Fruit fly (Drosophila melanogaster) whole organism: ENCODE measurements around the gene egh.

ENCODE experiments used
- CG8478 ChIP-seq: fragments of >200 bp; optimal IDR thresholded peaks from 2 replicates; lab custom pipeline; 2018; ENCODE audit warnings: inconsistent platforms
- Dll ChIP-seq: fragments of >200 bp; optimal IDR thresholded peaks from 2 replicates; lab custom pipeline; 2017
- EcR ChIP-seq, 2 experiments: fragments of >200 bp; optimal IDR thresholded peaks; 2 replicates each; lab custom pipeline; 2017; ENCODE audit warnings: missing biosample characterization in 2 of 2, missing genetic modification characterization in 2 of 2, missing genetic modification reagents in 2 of 2
- pan ChIP-seq: fragments of >200 bp; optimal IDR thresholded peaks from 2 replicates; lab custom pipeline; 2017
- psq ChIP-seq: fragments of >200 bp; optimal IDR thresholded peaks from 2 replicates; lab custom pipeline; 2017
- usp ChIP-seq: fragments of >200 bp; optimal IDR thresholded peaks from 2 replicates; lab custom pipeline; 2017; ENCODE audit warnings: missing biosample characterization, missing genetic modification characterization, mixed read lengths

The egh gene

DNA sequence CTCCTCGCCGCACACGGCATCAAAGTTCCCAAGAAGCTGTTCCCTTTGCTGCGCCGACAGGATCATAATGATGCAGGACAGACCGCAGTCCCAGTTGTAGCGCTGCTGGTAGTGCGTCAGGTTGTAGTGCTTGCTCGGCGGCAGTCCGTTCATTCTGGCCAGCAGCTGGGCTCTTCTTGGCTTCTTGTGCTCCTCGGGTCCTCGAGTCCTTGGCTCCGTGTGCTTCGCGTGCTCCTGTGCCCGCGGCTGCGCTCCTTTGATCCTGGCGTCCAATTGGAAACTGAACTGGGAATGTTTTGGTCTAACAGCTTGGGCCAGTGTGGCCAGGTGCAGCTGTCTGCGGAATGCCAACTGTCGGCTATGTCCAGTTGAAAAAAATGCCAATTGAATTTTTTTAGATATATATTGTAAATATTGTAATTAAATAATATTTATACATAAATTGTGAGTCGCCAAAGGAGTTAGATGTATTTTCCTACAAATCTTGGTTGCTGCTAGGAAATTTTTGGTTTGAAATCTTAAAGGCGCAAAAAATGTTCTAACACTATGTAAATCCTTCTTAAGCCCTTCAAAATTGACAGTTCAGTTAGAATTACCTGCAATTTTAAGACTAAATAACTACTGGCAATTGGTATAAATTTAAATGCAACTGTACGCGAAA is 3.1 kb upstream of the egh start, which contains the start of gene CG13760:
CG13760 (minus strand) TSS at position 645 of the 661 bp plus-strand sequence.
- TF ChIP-seq pan (lab: Kevin White, UChicago) (no peak), psq (lab: Kevin White, UChicago) (no peak), CG8478 (lab: Kevin White, UChicago) (no peak), Dll (lab: Kevin White, UChicago) (no peak), EcR (GFP tag; optimal IDR thresholded peaks at IDR 0.05; lab: Kevin White, UChicago) (no peak), usp (GFP tag; lab: Kevin White, UChicago) (no peak)

DNA sequence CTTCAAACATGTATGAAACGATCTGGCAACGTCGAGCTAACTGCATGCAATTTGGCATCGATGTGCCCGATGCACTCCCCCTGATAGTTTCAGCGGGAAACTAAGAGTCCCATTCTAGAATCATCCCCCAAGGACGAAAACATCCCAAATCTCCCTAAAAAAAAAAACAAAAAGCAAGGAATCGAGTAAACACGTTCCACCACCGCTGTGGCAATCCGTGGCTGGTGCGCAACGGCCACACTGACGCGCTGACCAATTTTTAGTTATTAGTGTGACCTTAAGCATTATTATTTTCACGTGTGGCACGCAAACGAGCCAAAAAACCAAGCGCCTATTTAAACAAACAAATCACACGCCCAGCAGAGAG is 2.6 kb upstream of the egh start, which contains the start of gene wds:
wds (plus strand) TSS at position 265 of the 367 bp plus-strand sequence.
- TF ChIP-seq Dll (lab: Kevin White, UChicago), result no peak
- TF ChIP-seq usp (GFP tag; lab: Kevin White, UChicago), result no peak
- no peak for TF ChIP-seq psq (lab: Kevin White, UChicago)
- TF ChIP-seq EcR (GFP tag; optimal IDR thresholded peaks at IDR 0.05; lab: Kevin White, UChicago), result no peak
- TF ChIP-seq CG8478 (lab: Kevin White, UChicago), result no peak
- TF ChIP-seq pan (lab: Kevin White, UChicago), result no peak

DNA sequence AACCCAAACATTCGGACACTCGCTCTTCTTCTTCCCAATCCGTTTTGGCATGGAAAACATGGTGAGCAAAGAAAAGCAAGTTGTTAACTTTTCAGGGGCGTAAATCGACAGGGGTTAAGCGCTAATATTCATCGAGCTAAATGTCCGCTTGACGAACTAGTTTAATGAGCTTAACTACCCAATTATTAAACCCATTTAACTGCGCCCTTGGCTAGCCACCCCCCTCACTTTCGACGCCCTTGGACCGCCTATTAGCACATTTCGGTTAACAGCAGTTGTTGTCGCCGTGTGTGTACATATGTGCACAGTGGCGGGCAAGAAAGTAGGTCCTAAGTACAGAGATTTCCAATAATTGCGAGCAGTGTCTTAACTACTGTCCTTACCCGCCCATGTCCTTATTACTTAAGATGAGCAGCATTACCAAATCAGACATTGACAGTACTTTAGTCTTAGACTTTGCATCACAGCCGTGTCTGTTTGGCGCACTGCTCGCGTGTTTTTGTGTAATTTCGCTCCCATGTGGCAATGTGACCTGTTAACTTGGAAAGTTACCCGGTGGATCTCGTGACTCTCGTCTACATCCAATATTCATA is 1.2 kb downstream of the egh start:
- TF ChIP-seq usp (GFP tag; lab: Kevin White, UChicago) (no peak), CG8478 (lab: Kevin White, UChicago) (no peak), Dll (lab: Kevin White, UChicago) (no peak), pan (lab: Kevin White, UChicago) (no peak), psq (lab: Kevin White, UChicago) (no peak), EcR (GFP tag; optimal IDR thresholded peaks at IDR 0.05; lab: Kevin White, UChicago) (no peak)

DNA sequence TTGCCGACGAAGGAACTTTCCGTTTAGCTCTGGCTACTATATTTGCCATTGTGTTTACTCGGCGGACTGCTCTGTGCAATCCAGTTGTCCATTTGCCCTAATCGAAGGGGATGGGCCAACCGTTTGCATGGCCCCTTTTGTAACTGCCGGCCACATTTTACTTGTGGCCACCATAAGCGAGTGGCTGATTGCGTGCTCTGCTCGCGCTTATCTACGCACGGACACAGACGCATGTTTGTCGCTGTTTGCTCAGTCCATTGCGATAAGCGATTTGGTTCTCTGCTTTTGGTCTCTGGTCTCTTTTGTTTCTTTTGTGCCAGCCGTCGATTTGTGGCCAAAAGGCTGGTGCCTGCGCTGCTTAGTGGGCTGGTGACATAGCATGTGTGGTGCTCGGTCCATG is 2.3 kb downstream of the egh start:
- TF ChIP-seq psq (lab: Kevin White, UChicago), result no peak

DNA sequence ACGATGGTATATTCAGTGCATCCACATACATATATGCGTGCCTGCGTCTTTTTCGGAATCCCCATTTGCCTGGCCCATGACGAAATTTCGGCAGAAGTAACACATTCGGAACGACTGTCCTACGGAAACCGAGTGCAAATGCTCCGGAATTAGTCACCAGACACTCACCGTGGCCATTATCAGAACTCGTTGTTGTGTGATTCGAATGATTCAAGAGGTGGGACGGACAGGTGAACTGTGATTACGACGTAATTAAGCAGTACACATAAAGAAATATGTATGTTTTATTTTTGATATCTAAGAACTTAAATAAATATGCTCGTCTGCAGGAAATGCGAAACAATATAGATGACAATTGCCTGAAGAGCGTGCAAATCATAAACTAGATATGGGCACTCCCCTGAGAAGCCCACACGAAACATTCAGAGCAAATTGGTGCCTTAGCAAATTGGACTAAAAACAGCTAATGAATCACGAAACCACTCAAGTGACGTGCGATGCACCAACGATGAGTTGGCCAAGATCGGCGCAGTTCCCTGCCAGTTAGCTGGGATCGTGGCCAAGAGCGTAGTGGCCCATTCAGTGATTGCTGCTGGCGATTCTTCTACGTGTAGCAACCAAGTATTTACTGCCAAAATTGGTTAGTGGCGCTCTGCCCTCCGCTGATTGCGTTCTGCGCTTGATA is 3.2 kb downstream of the egh start:
- TF ChIP-seq pan (lab: Kevin White, UChicago) (no peak), CG8478 (lab: Kevin White, UChicago) (no peak), psq (lab: Kevin White, UChicago) (no peak), Dll (lab: Kevin White, UChicago) (no peak), usp (GFP tag; lab: Kevin White, UChicago) (no peak), EcR (GFP tag; optimal IDR thresholded peaks at IDR 0.05; lab: Kevin White, UChicago) (no peak)

DNA sequence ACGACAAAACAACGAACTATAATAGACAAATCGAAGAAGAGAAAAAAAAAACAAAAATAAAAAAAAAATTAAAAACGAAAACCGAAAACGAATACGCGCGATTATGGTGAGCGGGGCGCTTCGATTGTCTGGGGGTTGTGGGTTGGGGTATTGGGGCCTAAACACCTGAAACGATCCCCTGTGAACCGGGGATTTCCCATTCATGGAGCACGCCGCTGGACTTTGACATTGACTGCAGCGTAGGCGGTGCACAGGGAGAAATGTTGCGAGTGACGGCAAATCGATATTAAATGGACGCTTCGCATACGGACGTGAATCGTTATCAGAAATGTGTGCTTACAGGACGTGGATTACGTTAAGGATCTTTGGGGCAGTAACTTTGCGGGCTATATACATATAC is 3.9 kb downstream of the egh start:
- TF ChIP-seq EcR (GFP tag; optimal IDR thresholded peaks at IDR 0.05; lab: Kevin White, UChicago) (no peak), psq (lab: Kevin White, UChicago) (no peak), usp (GFP tag; lab: Kevin White, UChicago) (no peak), CG8478 (lab: Kevin White, UChicago) (no peak), Dll (lab: Kevin White, UChicago) (no peak), pan (lab: Kevin White, UChicago) (no peak)

DNA sequence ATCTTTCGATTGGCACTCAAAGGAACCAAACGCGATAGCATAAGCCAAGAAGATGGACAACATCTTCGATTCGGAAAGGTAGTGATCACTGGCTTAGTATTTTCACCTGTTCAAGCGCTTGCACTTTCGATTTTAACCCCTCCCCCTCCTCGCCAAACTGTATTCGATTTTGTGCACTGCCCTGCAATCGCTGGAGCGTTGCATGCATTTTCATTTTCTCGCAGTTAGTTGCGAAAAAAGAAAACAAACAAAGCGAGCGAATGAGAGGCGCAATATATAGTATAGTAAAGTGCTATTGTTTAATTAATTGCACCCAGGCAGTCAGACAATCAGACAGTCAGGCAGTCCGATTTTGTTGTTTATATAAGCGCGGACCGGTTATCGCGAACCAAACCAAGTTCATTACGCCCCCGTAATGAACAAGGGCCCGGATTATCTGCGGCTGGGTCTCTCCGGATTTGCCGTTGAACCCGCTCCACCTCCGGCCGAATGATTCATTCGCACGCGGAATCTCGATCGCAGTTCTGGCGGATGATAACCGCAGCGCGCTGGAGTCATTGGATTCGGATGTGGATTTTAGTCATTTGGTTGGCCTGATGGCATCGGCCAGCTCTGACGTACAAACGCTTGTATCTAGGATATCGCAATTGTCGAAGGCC is 4.9 kb downstream of the egh start:
- TF ChIP-seq psq (lab: Kevin White, UChicago), result no peak
- no peak for TF ChIP-seq Dll (lab: Kevin White, UChicago)
- TF ChIP-seq pan (lab: Kevin White, UChicago), result no peak
- no peak for TF ChIP-seq CG8478 (lab: Kevin White, UChicago)
- no peak for TF ChIP-seq usp (GFP tag; lab: Kevin White, UChicago)
- TF ChIP-seq EcR (GFP tag; optimal IDR thresholded peaks at IDR 0.05; lab: Kevin White, UChicago), result no peak

DNA sequence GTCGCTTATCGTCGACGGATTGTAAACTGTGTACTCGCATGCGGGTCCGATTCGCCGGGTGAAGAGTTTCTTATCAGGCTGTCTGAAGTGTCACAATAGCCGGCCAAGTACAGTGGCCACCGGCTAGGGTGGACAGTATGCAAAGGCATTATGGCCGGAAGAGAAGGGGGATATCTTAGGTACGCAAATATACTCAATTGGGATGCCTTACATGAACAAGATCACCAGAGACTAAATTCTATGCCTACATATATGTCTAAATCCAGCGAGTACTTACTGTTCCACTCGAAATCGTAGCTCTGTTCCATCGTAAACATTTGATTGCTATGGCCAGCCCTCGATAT is 5.4 kb downstream of the egh start:
- TF ChIP-seq psq (lab: Kevin White, UChicago) (no peak), usp (GFP tag; lab: Kevin White, UChicago) (no peak), pan (lab: Kevin White, UChicago) (no peak), CG8478 (lab: Kevin White, UChicago) (no peak), Dll (lab: Kevin White, UChicago) (no peak), EcR (GFP tag; optimal IDR thresholded peaks at IDR 0.05; lab: Kevin White, UChicago) (no peak)

DNA sequence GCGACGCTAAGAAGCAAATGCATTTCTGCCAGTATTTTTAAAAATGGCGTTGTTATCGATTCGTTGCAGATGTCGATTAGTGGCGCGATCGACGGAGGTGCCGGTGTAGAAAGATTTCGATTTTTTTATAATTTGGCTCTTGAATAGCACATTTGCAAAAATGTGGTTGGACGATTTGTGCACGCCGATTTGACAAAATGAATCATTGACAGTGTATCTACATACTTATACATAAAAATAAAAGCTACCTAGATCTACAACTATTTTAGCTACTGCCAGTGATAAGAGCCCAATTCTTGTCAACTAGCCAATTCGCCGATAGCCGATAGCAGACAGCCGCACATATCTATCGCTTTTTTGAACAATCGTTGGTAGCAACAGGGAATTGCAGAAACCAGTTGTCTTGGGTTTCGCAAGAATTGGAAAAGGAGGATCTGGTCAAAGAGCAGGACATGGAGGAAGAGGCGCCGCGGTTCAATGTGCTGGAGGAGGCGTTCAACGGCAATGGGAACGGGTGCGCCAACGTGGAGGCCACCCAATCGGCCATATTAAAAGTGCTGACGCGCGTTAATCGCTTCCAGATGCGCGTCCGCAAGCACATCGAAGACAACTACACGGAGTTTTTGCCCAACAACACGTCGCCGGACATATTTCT is 15.7 kb downstream of the egh start, which contains the start of the genes Klp3A and Zw10:
Klp3A (minus strand) TSS at position 202 of the 655 bp plus-strand sequence.
Zw10 (plus strand) TSS at position 347 of the 655 bp plus-strand sequence.
- TF ChIP-seq psq (lab: Kevin White, UChicago), result no peak
- no peak for TF ChIP-seq CG8478 (lab: Kevin White, UChicago)
- no peak for TF ChIP-seq pan (lab: Kevin White, UChicago)
- no peak for TF ChIP-seq usp (GFP tag; lab: Kevin White, UChicago)
- no peak for TF ChIP-seq EcR (GFP tag; optimal IDR thresholded peaks at IDR 0.05; lab: Kevin White, UChicago)
- TF ChIP-seq Dll (lab: Kevin White, UChicago), result no peak

DNA sequence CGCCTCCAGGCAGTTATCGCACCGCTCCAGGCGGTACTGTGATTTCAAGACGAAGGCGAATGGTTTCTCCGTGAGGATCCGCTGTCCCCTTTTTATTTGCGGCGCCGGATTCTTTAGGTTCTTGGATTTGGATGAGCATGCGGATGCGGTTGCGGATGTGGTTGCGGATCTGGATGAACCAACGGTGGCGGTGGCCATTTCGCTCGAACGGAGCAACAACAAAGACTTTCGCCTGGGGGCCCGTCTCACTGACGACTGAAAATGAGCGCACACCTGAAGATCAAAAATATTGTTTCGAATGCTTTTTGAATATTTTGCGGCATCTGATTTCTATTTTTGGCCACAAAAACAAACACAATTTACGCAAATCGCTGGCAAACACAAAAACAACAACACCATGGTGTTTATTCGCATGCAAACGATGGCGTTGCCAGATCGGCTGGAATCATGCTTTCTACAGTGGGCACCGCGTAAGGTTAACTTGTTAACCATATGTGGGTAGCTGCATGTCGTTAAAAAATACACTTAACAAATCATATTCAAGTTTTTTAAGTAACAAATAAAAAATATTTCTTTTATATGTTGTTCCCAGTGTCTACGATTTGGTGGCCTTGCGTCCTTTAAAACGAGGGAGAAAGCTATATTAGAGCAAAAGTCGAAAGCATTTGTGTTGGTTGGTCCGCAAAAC is 20.3 kb downstream of the egh start, which contains the start of gene Smyd3:
Smyd3 (minus strand) TSS at position 407 of the 688 bp plus-strand sequence.
- no peak for TF ChIP-seq usp (GFP tag; lab: Kevin White, UChicago)
